Fruit fly (Drosophila melanogaster) whole organism, embryonic: ENCODE measurements around the gene solo.

Source experiments
- Ada2b ChIP-seq: fragments of 200-800 bp; sonication (Bioruptor generic); IDR thresholded peaks from 2 replicates; pipeline ENCODE4 v1.3.6; 2022; ENCODE audit warnings: missing biosample characterization, missing genetic modification characterization
- CG10209 ChIP-seq: fragments of 200-800 bp; sonication (Bioruptor generic); optimal IDR thresholded peaks from 3 replicates; lab custom pipeline; 2017; ENCODE audit warnings: missing biosample characterization, mild to moderate bottlenecking, missing genetic modification characterization, missing genetic modification reagents
- CG10979 ChIP-seq: fragments of 200-800 bp; sonication (Bioruptor generic); optimal IDR thresholded peaks from 2 replicates; lab custom pipeline; 2018; ENCODE audit warnings: missing biosample characterization, mild to moderate bottlenecking, missing genetic modification characterization, moderate library complexity
- CG11695 ChIP-seq: fragments of 200-800 bp; sonication (Bioruptor generic); IDR thresholded peaks from 3 replicates; pipeline ENCODE4 v1.3.6; 2022; ENCODE audit warnings: missing biosample characterization, missing genetic modification characterization
- CG14860 ChIP-seq: fragments of 200-800 bp; sonication (Bioruptor generic); IDR thresholded peaks from 3 replicates; pipeline ENCODE4 v1.3.6; 2022; ENCODE audit warnings: missing biosample characterization, missing genetic modification characterization; ENCODE audit not compliant: partially characterized antibody
- CG15479 ChIP-seq: fragments of 200-800 bp; sonication (Bioruptor generic); optimal IDR thresholded peaks from 3 replicates; lab custom pipeline; 2019; ENCODE audit warnings: missing biosample characterization, mild to moderate bottlenecking, missing genetic modification characterization, moderate library complexity
- CG15601 ChIP-seq: fragments of 200-800 bp; sonication (Bioruptor generic); optimal IDR thresholded peaks from 3 replicates; lab custom pipeline; 2019; ENCODE audit warnings: missing biosample characterization, mild to moderate bottlenecking, missing genetic modification characterization, moderate library complexity
- CG16863 ChIP-seq: fragments of 200-800 bp; sonication (Bioruptor generic); optimal IDR thresholded peaks from 3 replicates; lab custom pipeline; 2016; ENCODE audit warnings: missing biosample characterization, missing genetic modification characterization
- CG17385 ChIP-seq: fragments of 200-800 bp; sonication (Bioruptor generic); optimal IDR thresholded peaks from 3 replicates; lab custom pipeline; 2018; ENCODE audit warnings: missing biosample characterization, mild to moderate bottlenecking, missing genetic modification characterization
- CG2712 ChIP-seq: fragments of 200-800 bp; optimal IDR thresholded peaks from 3 replicates; lab custom pipeline; 2019; ENCODE audit warnings: missing biosample characterization, mild to moderate bottlenecking, missing genetic modification characterization, moderate library complexity
- CG30431 ChIP-seq: fragments of 200-800 bp; sonication (Bioruptor generic); optimal IDR thresholded peaks from 2 replicates; lab custom pipeline; 2017; ENCODE audit warnings: missing biosample characterization, missing genetic modification characterization
- CG3163 ChIP-seq: fragments of 200-800 bp; sonication (Bioruptor generic); optimal IDR thresholded peaks from 3 replicates; lab custom pipeline; 2016; ENCODE audit warnings: missing biosample characterization, missing genetic modification characterization
- CG6683 ChIP-seq: fragments of 200-800 bp; sonication (Bioruptor generic); optimal IDR thresholded peaks from 2 replicates; lab custom pipeline; 2017; ENCODE audit warnings: missing biosample characterization, mild to moderate bottlenecking, missing genetic modification characterization, missing genetic modification reagents
- CG7372 ChIP-seq: fragments of 200-800 bp; sonication (Bioruptor generic); IDR thresholded peaks from 2 replicates; pipeline ENCODE4 v1.3.6; 2022; ENCODE audit warnings: missing biosample characterization, missing genetic modification characterization
- CG7786 ChIP-seq: fragments of 200-800 bp; sonication (Bioruptor generic); optimal IDR thresholded peaks from 2 replicates; lab custom pipeline; 2016; ENCODE audit warnings: missing biosample characterization, missing genetic modification characterization
- CG7987 ChIP-seq: fragments of 200-800 bp; sonication (Bioruptor generic); optimal IDR thresholded peaks from 2 replicates; lab custom pipeline; 2018; ENCODE audit warnings: missing biosample characterization, mild to moderate bottlenecking, missing genetic modification characterization, moderate library complexity
- CG9215 ChIP-seq: fragments of 200-800 bp; sonication (Bioruptor generic); IDR thresholded peaks from 2 replicates; pipeline ENCODE4 v1.3.6; 2022; ENCODE audit warnings: missing biosample characterization, missing genetic modification characterization
- CHES-1-like ChIP-seq: fragments of 200-800 bp; sonication (Bioruptor generic); optimal IDR thresholded peaks from 2 replicates; lab custom pipeline; 2016; ENCODE audit warnings: missing biosample characterization, missing genetic modification characterization
- CrebB ChIP-seq: fragments of 200-800 bp; sonication (Bioruptor generic); optimal IDR thresholded peaks from 3 replicates; lab custom pipeline; 2018; ENCODE audit warnings: missing biosample characterization, mild to moderate bottlenecking, missing genetic modification characterization
- Deaf1 ChIP-seq: fragments of 200-800 bp; optimal IDR thresholded peaks from 3 replicates; lab custom pipeline; 2019; ENCODE audit warnings: missing biosample characterization, mild to moderate bottlenecking, missing genetic modification characterization, moderate library complexity
- Ets65A ChIP-seq: fragments of 200-800 bp; sonication (Bioruptor generic); peaks from one replicate; lab custom pipeline; 2016; ENCODE audit warnings: missing biosample characterization, missing genetic modification characterization
- HLHmδ ChIP-seq: fragments of 200-800 bp; sonication (Bioruptor generic); optimal IDR thresholded peaks from 2 replicates; lab custom pipeline; 2018; ENCODE audit warnings: missing biosample characterization, mild to moderate bottlenecking, missing genetic modification characterization, moderate library complexity
- Kr ChIP-seq: fragments of 200-800 bp; sonication (Bioruptor generic); optimal IDR thresholded peaks from 2 replicates; lab custom pipeline; 2017; ENCODE audit warnings: missing biosample characterization, mild to moderate bottlenecking, missing genetic modification characterization
- Lpt ChIP-seq: fragments of >200 bp; optimal IDR thresholded peaks from 2 replicates; lab custom pipeline; 2018; ENCODE audit warnings: missing biosample characterization, missing genetic modification characterization
- Nf-YA ChIP-seq: fragments of 200-800 bp; sonication (Bioruptor generic); IDR thresholded peaks from 2 replicates; pipeline ENCODE4 v1.3.6; 2022; ENCODE audit warnings: missing biosample characterization, missing genetic modification characterization
- Rfx ChIP-seq: fragments of 200-800 bp; sonication (Bioruptor generic); IDR thresholded peaks from 2 replicates; pipeline ENCODE4 v1.3.6; 2022; ENCODE audit warnings: missing biosample characterization, missing genetic modification characterization
- Stat92E ChIP-seq, 3 experiments: fragments of >200 bp in 2 of 3; fragments of 200-800 bp in 1 of 3; sonication (Bioruptor generic) in 1 of 3; optimal IDR thresholded peaks; 2 replicates each; lab custom pipeline; 2017 to 2019; ENCODE audit warnings: missing biosample characterization in 3 of 3, missing genetic modification characterization in 3 of 3, mild to moderate bottlenecking in 1 of 3, moderate library complexity in 1 of 3
- Trl ChIP-seq, 3 experiments: fragments of >200 bp in 2 of 3; fragments of 200-800 bp in 1 of 3; sonication (Bioruptor generic) in 1 of 3; optimal IDR thresholded peaks; 2 replicates in 1 of 3; 3 replicates in 2 of 3; lab custom pipeline; 2016 to 2017; ENCODE audit warnings: missing biosample characterization in 1 of 3, missing genetic modification characterization in 1 of 3
- Usf ChIP-seq: fragments of 200-800 bp; sonication (Bioruptor generic); optimal IDR thresholded peaks from 2 replicates; lab custom pipeline; 2017; ENCODE audit warnings: missing genotype, missing biosample characterization, missing genetic modification characterization
- Xbp1 ChIP-seq: fragments of 200-800 bp; sonication (Bioruptor generic); optimal IDR thresholded peaks from 3 replicates; lab custom pipeline; 2016; ENCODE audit warnings: missing biosample characterization, mild to moderate bottlenecking, missing genetic modification characterization
- ato ChIP-seq: fragments of 200-800 bp; sonication (Bioruptor generic); IDR thresholded peaks from 2 replicates; pipeline ENCODE4 v1.3.6; 2022; ENCODE audit warnings: missing biosample characterization, missing genetic modification characterization; ENCODE audit not compliant: partially characterized antibody
- caup ChIP-seq: fragments of 200-800 bp; sonication (Bioruptor generic); optimal IDR thresholded peaks from 3 replicates; lab custom pipeline; 2017; ENCODE audit warnings: missing biosample characterization, mild to moderate bottlenecking, missing genetic modification characterization, moderate library complexity; ENCODE audit not compliant: severe bottlenecking
- da ChIP-seq: fragments of 200-800 bp; sonication (Bioruptor generic); optimal IDR thresholded peaks from 2 replicates; lab custom pipeline; 2016; ENCODE audit warnings: missing biosample characterization, missing genetic modification characterization
- dati ChIP-seq: fragments of 200-800 bp; sonication (Bioruptor generic); IDR thresholded peaks from 2 replicates; pipeline ENCODE4 v1.3.6; 2022; ENCODE audit warnings: missing biosample characterization, missing genetic modification characterization
- fru ChIP-seq: fragments of >200 bp; optimal IDR thresholded peaks from 2 replicates; lab custom pipeline; 2017
- fu2 ChIP-seq: fragments of 200-800 bp; sonication (Bioruptor generic); optimal IDR thresholded peaks from 2 replicates; lab custom pipeline; 2016; ENCODE audit warnings: missing biosample characterization, missing genetic modification characterization
- jigr1 ChIP-seq: fragments of 200-800 bp; sonication (Bioruptor generic); IDR thresholded peaks from 3 replicates; pipeline ENCODE4 v1.3.6; 2022; ENCODE audit warnings: missing biosample characterization, missing genetic modification characterization
- jumu ChIP-seq: fragments of 200-800 bp; sonication (Bioruptor generic); optimal IDR thresholded peaks from 3 replicates; lab custom pipeline; 2016; ENCODE audit warnings: missing biosample characterization, missing genetic modification characterization
- pb ChIP-seq: fragments of 200-800 bp; sonication (Bioruptor generic); optimal IDR thresholded peaks from 3 replicates; lab custom pipeline; 2016; ENCODE audit warnings: missing biosample characterization, missing genetic modification characterization
- pfk ChIP-seq: fragments of 200-800 bp; sonication (Bioruptor generic); optimal IDR thresholded peaks from 2 replicates; lab custom pipeline; 2018; ENCODE audit warnings: missing biosample characterization, mild to moderate bottlenecking, missing genetic modification characterization, moderate library complexity
- phol ChIP-seq: fragments of 200-800 bp; sonication (Bioruptor generic); optimal IDR thresholded peaks from 3 replicates; lab custom pipeline; 2018; ENCODE audit warnings: missing biosample characterization, mild to moderate bottlenecking, missing genetic modification characterization, moderate library complexity
- prd ChIP-seq, 3 experiments: fragments of >200 bp in 2 of 3; fragments of 200-800 bp in 1 of 3; sonication (Bioruptor generic) in 1 of 3; optimal IDR thresholded peaks in 2 of 3; IDR thresholded peaks in 1 of 3; 2 replicates in 2 of 3; 3 replicates in 1 of 3; pipeline versions ENCODE4 v1.3.6 to Lab custom; 2017 to 2022; ENCODE audit warnings: missing biosample characterization in 1 of 3, missing genetic modification characterization in 1 of 3
- scrt ChIP-seq: fragments of 200-800 bp; sonication (Bioruptor generic); optimal IDR thresholded peaks from 2 replicates; lab custom pipeline; 2018; ENCODE audit warnings: missing biosample characterization, mild to moderate bottlenecking, missing genetic modification characterization, moderate library complexity
- sd ChIP-seq: fragments of 200-800 bp; sonication (Bioruptor generic); optimal IDR thresholded peaks from 3 replicates; lab custom pipeline; 2018; ENCODE audit warnings: missing biosample characterization, mild to moderate bottlenecking, missing genetic modification characterization, moderate library complexity
- sisA ChIP-seq: fragments of 200-800 bp; sonication (Bioruptor generic); IDR thresholded peaks from 2 replicates; pipeline ENCODE4 v1.3.6; 2022; ENCODE audit warnings: missing biosample characterization, missing genetic modification characterization
- trem ChIP-seq: fragments of 200-800 bp; optimal IDR thresholded peaks from 3 replicates; lab custom pipeline; 2019; ENCODE audit warnings: missing biosample characterization, mild to moderate bottlenecking, missing genetic modification characterization, moderate library complexity
- tup ChIP-seq: fragments of 200-800 bp; sonication (Bioruptor generic); optimal IDR thresholded peaks from 2 replicates; lab custom pipeline; 2016; ENCODE audit warnings: missing biosample characterization, mild to moderate bottlenecking, missing genetic modification characterization, moderate library complexity
- unpg ChIP-seq: fragments of 200-800 bp; sonication (Bioruptor generic); optimal IDR thresholded peaks from 3 replicates; lab custom pipeline; 2018; ENCODE audit warnings: missing biosample characterization, mild to moderate bottlenecking, missing genetic modification characterization, moderate library complexity
- zen ChIP-seq: fragments of 200-800 bp; sonication (Bioruptor generic); optimal IDR thresholded peaks from 3 replicates; lab custom pipeline; 2018; ENCODE audit warnings: missing biosample characterization, mild to moderate bottlenecking, missing genetic modification characterization, moderate library complexity
- zf30C ChIP-seq: fragments of 200-800 bp; sonication (Bioruptor generic); optimal IDR thresholded peaks from 3 replicates; lab custom pipeline; 2018; ENCODE audit warnings: missing biosample characterization, mild to moderate bottlenecking, missing genetic modification characterization

Gene solo

dm6 chr2L:15013523-15013922 is 47.9 kb upstream of the solo start (continued):
- TF ChIP-seq CG7372 (GFP tag; lab: Robert Waterston, UW) (0 out of 2 replicates have a peak, but pooled peaks have one; percentile 14), da (GFP tag; lab: Kevin White, UChicago) (no peak), CG14860 (GFP tag; lab: Robert Waterston, UW) (no peak), caup (GFP tag; lab: Kevin White, UChicago) (no peak), CG16863 (no peak), pb (GFP tag; lab: Kevin White, UChicago) (no peak), scrt (GFP tag; lab: Kevin White, UChicago) (peak; percentile 0), Xbp1 (GFP tag; lab: Kevin White, UChicago) (no peak), zen (tag; lab: Kevin White, UChicago) (peak; percentile 78), Deaf1 (tag; lab: Kevin White, UChicago) (no peak), CG7786 (GFP tag; lab: Kevin White, UChicago) (no peak), CG11695 (GFP tag; lab: Robert Waterston, UW) (no peak), unpg (GFP tag; lab: Kevin White, UChicago) (no peak), CrebB (no peak), HLHmδ (GFP tag; lab: Kevin White, UChicago) (no peak), pfk (GFP tag; lab: Kevin White, UChicago) (no peak), zf30C (no peak), Ada2b (no peak), CG3163 (GFP tag; lab: Kevin White, UChicago) (no peak), CG7987 (no peak), sd (peak; percentile 4), Kr (GFP tag; lab: Kevin White, UChicago) (no peak), prd (optimal IDR thresholded peaks at IDR 0.05; lab: Kevin White, UChicago) (no peak), prd (GFP tag; IDR thresholded peaks at IDR 0.05; lab: Robert Waterston, UW) (0 out of 3 replicates have a peak, but pooled peaks have one; percentile 23), CG15601 (no peak), CG2712 (tag; lab: Kevin White, UChicago) (no peak), jumu (GFP tag; lab: Kevin White, UChicago) (no peak), Nf-YA (GFP tag; lab: Robert Waterston, UW) (no peak), fu2 (GFP tag; lab: Kevin White, UChicago) (no peak), Trl (optimal IDR thresholded peaks at IDR 0.05; lab: Kevin White, UChicago) (peak; percentile 44 to 67), Trl (GFP tag; optimal IDR thresholded peaks at IDR 0.05; lab: Kevin White, UChicago) (no peak), CG17385 (GFP tag; lab: Kevin White, UChicago) (no peak), CHES-1-like (no peak), Rfx (GFP tag; lab: Robert Waterston, UW) (no peak), Lpt (GFP tag; lab: Kevin White, UChicago) (no peak), Usf (GFP tag; lab: Kevin White, UChicago) (no peak), CG9215 (GFP tag; lab: Robert Waterston, UW) (no peak), trem (tag; lab: Kevin White, UChicago) (no peak), CG30431 (GFP tag; lab: Kevin White, UChicago) (no peak), fru (lab: Kevin White, UChicago) (no peak), sisA (GFP tag; lab: Robert Waterston, UW) (no peak), CG10979 (tag; lab: Kevin White, UChicago) (peak; percentile 12), phol (tag; lab: Kevin White, UChicago) (peak; percentile 7), dati (GFP tag; lab: Robert Waterston, UW) (no peak), Stat92E (GFP tag; optimal IDR thresholded peaks at IDR 0.05; lab: Kevin White, UChicago) (no peak), CG10209 (no peak), jigr1 (no peak), ato (GFP tag; lab: Robert Waterston, UW) (no peak), CG15479 (GFP tag; lab: Kevin White, UChicago) (peak; percentile 55), tup (GFP tag; lab: Kevin White, UChicago) (no peak), Ets65A (GFP tag; lab: Kevin White, UChicago) (peak; percentile 22), CG6683 (GFP tag; lab: Kevin White, UChicago) (no peak)
